Worm (Caenorhabditis elegans) whole organism, young adult: Measurements from ENCODE around the gene B0546.3.

Source experiments
- B0019.2 ChIP-seq: fragments of 200-800 bp; sonication (Bioruptor generic); conservative IDR thresholded peaks from 2 replicates; pipeline ENCODE4 v1.3.6; 2022; ENCODE audit warnings: missing genetic modification reagents, missing genetic modification characterization, missing compliant biosample characterization
- B0035.1 ChIP-seq: sonication (generic microtip); optimal IDR thresholded peaks from 2 replicates; lab custom pipeline; 2016; ENCODE audit warnings: missing genetic modification characterization, mild to moderate bottlenecking, missing compliant biosample characterization, missing genotype, missing genetic modification reagents
- B0261.1 ChIP-seq: sonication (generic microtip); optimal IDR thresholded peaks from 2 replicates; lab custom pipeline; 2016; ENCODE audit warnings: mild to moderate bottlenecking, missing genetic modification characterization, moderate library complexity, missing compliant biosample characterization
- C17E4.6 ChIP-seq: fragments of 200-800 bp; sonication (Bioruptor generic); IDR thresholded peaks from 2 replicates; pipeline ENCODE4 v1.3.6; 2022; ENCODE audit warnings: missing genetic modification reagents, missing genetic modification characterization, missing compliant biosample characterization
- D2030.7 ChIP-seq: fragments of 200-800 bp; sonication (Bioruptor generic); IDR thresholded peaks from 2 replicates; pipeline ENCODE4 v1.3.6; 2022; ENCODE audit warnings: missing genetic modification reagents, missing genetic modification characterization, missing compliant biosample characterization
- F10E7.11 ChIP-seq: sonication (generic microtip); optimal IDR thresholded peaks from 2 replicates; lab custom pipeline; 2017; ENCODE audit warnings: mild to moderate bottlenecking, missing genetic modification characterization, moderate library complexity, missing compliant biosample characterization
- F23B12.7 ChIP-seq: sonication (generic microtip); optimal IDR thresholded peaks from 2 replicates; lab custom pipeline; 2017; ENCODE audit warnings: missing genetic modification characterization, mild to moderate bottlenecking, missing compliant biosample characterization, antibody characterized with exemption, moderate library complexity; ENCODE audit not compliant: insufficient read depth
- F52B5.7 ChIP-seq: sonication (generic microtip); optimal IDR thresholded peaks from 2 replicates; lab custom pipeline; 2016; ENCODE audit warnings: mild to moderate bottlenecking, missing genetic modification characterization, missing compliant biosample characterization
- K11D2.4 ChIP-seq: fragments of 200-800 bp; sonication (Bioruptor generic); IDR thresholded peaks from 2 replicates; pipeline ENCODE4 v1.3.6; 2022; ENCODE audit warnings: missing genetic modification reagents, missing genetic modification characterization, missing compliant biosample characterization
- Y53G8AR.9 ChIP-seq: fragments of 200-800 bp; sonication (Bioruptor generic); conservative IDR thresholded peaks from 2 replicates; pipeline ENCODE4 v1.3.6; 2022; ENCODE audit warnings: missing genetic modification reagents, missing genetic modification characterization, missing compliant biosample characterization
- aptf-2 ChIP-seq: fragments of 200-800 bp; sonication (Bioruptor generic); conservative IDR thresholded peaks from 2 replicates; pipeline ENCODE4 v1.3.6; 2022; ENCODE audit warnings: missing genetic modification reagents, missing genetic modification characterization, missing compliant biosample characterization
- aptf-3 ChIP-seq: fragments of 200-800 bp; sonication (Bioruptor generic); IDR thresholded peaks from 2 replicates; pipeline ENCODE4 v1.3.6; 2022; ENCODE audit warnings: missing genetic modification characterization, missing compliant biosample characterization
- atf-7 ChIP-seq: sonication (generic microtip); optimal IDR thresholded peaks from 2 replicates; lab custom pipeline; 2017; ENCODE audit warnings: mild to moderate bottlenecking, missing genetic modification characterization, missing compliant biosample characterization
- attf-3 ChIP-seq: fragments of 200-800 bp; sonication (Bioruptor generic); conservative IDR thresholded peaks from 2 replicates; pipeline ENCODE4 v1.3.6; 2022; ENCODE audit warnings: missing genetic modification reagents, missing genetic modification characterization, missing compliant biosample characterization
- attf-5 ChIP-seq: fragments of 200-800 bp; sonication (Bioruptor generic); optimal IDR thresholded peaks from 2 replicates; lab custom pipeline; 2018; ENCODE audit warnings: mild to moderate bottlenecking, missing genetic modification characterization, missing compliant biosample characterization
- ceh-27 ChIP-seq: fragments of 200-800 bp; sonication (Bioruptor generic); optimal IDR thresholded peaks from 2 replicates; lab custom pipeline; 2018; ENCODE audit warnings: mild to moderate bottlenecking, missing genetic modification characterization, moderate library complexity, missing compliant biosample characterization
- ceh-40 ChIP-seq: fragments of 200-800 bp; sonication (Bioruptor generic); IDR thresholded peaks from 2 replicates; pipeline ENCODE4 v1.3.6; 2022; ENCODE audit warnings: missing genetic modification characterization, missing compliant biosample characterization
- ceh-58 ChIP-seq: fragments of 200-800 bp; sonication (Bioruptor generic); IDR thresholded peaks from 2 replicates; pipeline ENCODE4 v1.3.6; 2022; ENCODE audit warnings: missing genetic modification characterization, missing compliant biosample characterization
- ceh-79 ChIP-seq: sonication (generic microtip); optimal IDR thresholded peaks from 2 replicates; lab custom pipeline; 2017; ENCODE audit warnings: mild to moderate bottlenecking, missing genetic modification characterization, missing compliant biosample characterization
- dox-1 ChIP-seq: fragments of 200-800 bp; sonication (Bioruptor generic); IDR thresholded peaks from 2 replicates; pipeline ENCODE4 v1.3.6; 2022; ENCODE audit warnings: missing genetic modification reagents, missing genetic modification characterization, missing compliant biosample characterization
- egl-18 ChIP-seq: fragments of 200-800 bp; sonication (Bioruptor generic); IDR thresholded peaks from 2 replicates; pipeline ENCODE4 v1.3.6; 2022; ENCODE audit warnings: missing genetic modification reagents, missing genetic modification characterization, missing compliant biosample characterization
- fkh-3 ChIP-seq: sonication (generic microtip); optimal IDR thresholded peaks from 2 replicates; lab custom pipeline; 2016; ENCODE audit warnings: mild to moderate bottlenecking, missing genetic modification characterization, missing compliant biosample characterization
- gei-17 ChIP-seq: fragments of 200-800 bp; sonication (Bioruptor generic); optimal IDR thresholded peaks from 2 replicates; lab custom pipeline; 2018; ENCODE audit warnings: mild to moderate bottlenecking, missing genetic modification characterization, missing compliant biosample characterization
- hlh-12 ChIP-seq: sonication (generic microtip); optimal IDR thresholded peaks from 2 replicates; lab custom pipeline; 2016; ENCODE audit warnings: missing genetic modification characterization, missing compliant biosample characterization
- hlh-26 ChIP-seq: fragments of 200-800 bp; sonication (Bioruptor generic); conservative IDR thresholded peaks from 2 replicates; pipeline ENCODE4 v1.3.6; 2022; ENCODE audit warnings: missing genetic modification reagents, missing genetic modification characterization, missing compliant biosample characterization
- lsl-1 ChIP-seq: fragments of 200-800 bp; sonication (Bioruptor generic); optimal IDR thresholded peaks from 2 replicates; lab custom pipeline; 2018; ENCODE audit warnings: mild to moderate bottlenecking, missing genetic modification characterization, moderate library complexity, missing compliant biosample characterization
- madf-10 ChIP-seq: sonication (generic microtip); optimal IDR thresholded peaks from 2 replicates; lab custom pipeline; 2016; ENCODE audit warnings: mild to moderate bottlenecking, missing genetic modification characterization, missing compliant biosample characterization
- madf-3 ChIP-seq: fragments of 200-800 bp; sonication (Bioruptor generic); IDR thresholded peaks from 2 replicates; pipeline ENCODE4 v1.3.6; 2022; ENCODE audit warnings: missing genetic modification reagents, missing genetic modification characterization, missing compliant biosample characterization
- madf-6 ChIP-seq: fragments of 200-800 bp; sonication (Bioruptor generic); IDR thresholded peaks from 2 replicates; pipeline ENCODE4 v1.3.6; 2022; ENCODE audit warnings: missing genetic modification reagents, missing genetic modification characterization, missing compliant biosample characterization
- madf-8 ChIP-seq: fragments of 200-800 bp; sonication (Bioruptor generic); conservative IDR thresholded peaks from 2 replicates; pipeline ENCODE4 v1.3.6; 2022; ENCODE audit warnings: missing genetic modification reagents, missing genetic modification characterization, missing compliant biosample characterization
- mxl-1 ChIP-seq: sonication (generic microtip); optimal IDR thresholded peaks from 2 replicates; lab custom pipeline; 2016; ENCODE audit warnings: missing genetic modification characterization, missing compliant biosample characterization
- nfyb-1 ChIP-seq: fragments of 200-800 bp; sonication (Bioruptor generic); IDR thresholded peaks from 2 replicates; pipeline ENCODE4 v1.3.6; 2022; ENCODE audit warnings: missing genetic modification reagents, missing genetic modification characterization, missing compliant biosample characterization
- nhr-179 ChIP-seq: sonication (generic microtip); optimal IDR thresholded peaks from 2 replicates; lab custom pipeline; 2016; ENCODE audit warnings: mild to moderate bottlenecking, missing genetic modification characterization, missing compliant biosample characterization
- nhr-80 ChIP-seq: sonication (generic microtip); optimal IDR thresholded peaks from 2 replicates; lab custom pipeline; 2016; ENCODE audit warnings: missing genetic modification characterization, missing compliant biosample characterization
- pha-4 ChIP-seq: fragments of 150-350 bp; sonication (generic microtip); optimal IDR thresholded peaks from 2 replicates; lab custom pipeline; 2014; ENCODE audit warnings: missing biosample characterization, missing genetic modification reagents, missing genetic modification characterization
- repo-1 ChIP-seq: sonication (generic microtip); optimal IDR thresholded peaks from 2 replicates; lab custom pipeline; 2017; ENCODE audit warnings: mild to moderate bottlenecking, missing genetic modification characterization, missing compliant biosample characterization
- sdz-38 ChIP-seq: sonication (generic microtip); optimal IDR thresholded peaks from 2 replicates; lab custom pipeline; 2016; ENCODE audit warnings: missing genotype, missing genetic modification characterization, missing compliant biosample characterization
- sea-2 ChIP-seq: fragments of 200-800 bp; sonication (Bioruptor generic); IDR thresholded peaks from 2 replicates; pipeline ENCODE4 v1.3.6; 2022; ENCODE audit warnings: missing genetic modification characterization, missing compliant biosample characterization
- snpc-1.3 ChIP-seq: sonication (generic microtip); optimal IDR thresholded peaks from 2 replicates; lab custom pipeline; 2017; ENCODE audit warnings: missing genetic modification characterization, mild to moderate bottlenecking, missing compliant biosample characterization, antibody characterized with exemption, moderate library complexity, missing genotype, missing genetic modification reagents; ENCODE audit not compliant: insufficient read depth
- snpc-4 ChIP-seq, 5 experiments: fragments of 150-350 bp in 1 of 5; sonication (generic microtip) in 4 of 5; optimal IDR thresholded peaks; 2 replicates each; lab custom pipeline; 2014 to 2018; ENCODE audit warnings: missing genetic modification characterization in 5 of 5, missing biosample characterization in 3 of 5, antibody characterized with exemption in 2 of 5, mild to moderate bottlenecking in 2 of 5, missing compliant biosample characterization in 2 of 5, missing genotype in 2 of 5, moderate library complexity in 2 of 5, missing genetic modification reagents in 1 of 5
- somi-1 ChIP-seq: fragments of 200-800 bp; sonication (Bioruptor generic); optimal IDR thresholded peaks from 2 replicates; lab custom pipeline; 2018; ENCODE audit warnings: mild to moderate bottlenecking, missing genetic modification characterization, missing compliant biosample characterization
- sptf-2 ChIP-seq: fragments of 200-800 bp; sonication (Bioruptor generic); optimal IDR thresholded peaks from 2 replicates; lab custom pipeline; 2018; ENCODE audit warnings: mild to moderate bottlenecking, missing genetic modification characterization, missing compliant biosample characterization
- tbp1 ChIP-seq: fragments of 200-800 bp; sonication (Bioruptor generic); optimal IDR thresholded peaks from 2 replicates; lab custom pipeline; 2018; ENCODE audit warnings: mild to moderate bottlenecking, missing genetic modification characterization, missing compliant biosample characterization
- tbx-9 ChIP-seq: sonication (generic microtip); optimal IDR thresholded peaks from 2 replicates; lab custom pipeline; 2016; ENCODE audit warnings: borderline replicate concordance, missing genetic modification characterization, inconsistent platforms, missing compliant biosample characterization
- ztf-18 ChIP-seq: sonication (generic microtip); optimal IDR thresholded peaks from 2 replicates; lab custom pipeline; 2016; ENCODE audit warnings: missing genotype, mild to moderate bottlenecking, missing genetic modification characterization, missing compliant biosample characterization
- ztf-22 ChIP-seq: fragments of 200-800 bp; sonication (Bioruptor generic); optimal IDR thresholded peaks from 2 replicates; lab custom pipeline; 2018; ENCODE audit warnings: mild to moderate bottlenecking, missing genetic modification characterization, moderate library complexity, missing compliant biosample characterization
- ztf-26 ChIP-seq: sonication (generic microtip); optimal IDR thresholded peaks from 2 replicates; lab custom pipeline; 2017; ENCODE audit warnings: missing genetic modification characterization, missing compliant biosample characterization
- ztf-28 ChIP-seq: fragments of 200-800 bp; sonication (Bioruptor generic); IDR thresholded peaks from 2 replicates; pipeline ENCODE4 v1.3.6; 2022; ENCODE audit warnings: missing genetic modification reagents, missing genetic modification characterization, missing compliant biosample characterization
- ztf-6 ChIP-seq: fragments of 200-800 bp; sonication (Bioruptor generic); IDR thresholded peaks from 2 replicates; pipeline ENCODE4 v1.3.6; 2022; ENCODE audit warnings: missing genetic modification reagents, missing genetic modification characterization, missing compliant biosample characterization

The B0546.3 gene

ce11 chrIV:3384593-3384992 lies 2.0 kb upstream of the B0546.3 start:
- TF ChIP-seq atf-7 (tag; lab: Kevin White, UChicago) (peak; percentile 83), tbx-9 (tag; lab: Kevin White, UChicago) (no peak), nhr-80 (peak; percentile 72), aptf-2 (GFP tag; lab: Robert Waterston, UW) (no peak), madf-10 (tag; lab: Kevin White, UChicago) (peak; percentile 71), ztf-22 (GFP tag; lab: Kevin White, UChicago) (peak; percentile 44), ztf-26 (tag; lab: Kevin White, UChicago) (peak; percentile 73), ceh-79 (tag; lab: Kevin White, UChicago) (no peak), madf-6 (GFP tag; lab: Robert Waterston, UW) (peak; percentile 18; the same call in 1 of the 2 replicates), lsl-1 (GFP tag; lab: Kevin White, UChicago) (peak; percentile 26), B0261.1 (tag; lab: Kevin White, UChicago) (no peak), B0035.1 (tag; lab: Kevin White, UChicago) (peak; percentile 37), sea-2 (GFP tag; lab: Robert Waterston, UW) (no peak), madf-8 (GFP tag; lab: Robert Waterston, UW) (no peak), C17E4.6 (peak; percentile 59; the same call in 1 of the 2 replicates), nhr-179 (no peak), Y53G8AR.9 (GFP tag; lab: Robert Waterston, UW) (peak; percentile 88), F52B5.7 (tag; lab: Kevin White, UChicago) (peak; percentile 40), repo-1 (tag; lab: Kevin White, UChicago) (peak; percentile 64), dox-1 (GFP tag; lab: Robert Waterston, UW) (peak; percentile 88), pha-4 (tag; lab: Kevin White, UChicago) (no peak), ztf-28 (GFP tag; lab: Robert Waterston, UW) (no peak), snpc-4 (GFP tag; optimal IDR thresholded peaks at IDR 0.05; lab: Kevin White, UChicago) (no peak), snpc-4 (tag; optimal IDR thresholded peaks at IDR 0.05; lab: Kevin White, UChicago) (peak in 2 of 4 experiments; percentile 64 to 65), B0019.2 (no peak), fkh-3 (tag; lab: Kevin White, UChicago) (no peak), mxl-1 (tag; lab: Kevin White, UChicago) (no peak), somi-1 (GFP tag; lab: Kevin White, UChicago) (peak; percentile 61), F10E7.11 (peak; percentile 1), egl-18 (GFP tag; lab: Robert Waterston, UW) (no peak), tbp1 (GFP tag; lab: Kevin White, UChicago) (peak; percentile 51), K11D2.4 (peak; percentile 85), attf-5 (GFP tag; lab: Kevin White, UChicago) (peak; percentile 95), D2030.7 (GFP tag; lab: Robert Waterston, UW) (no peak), nfyb-1 (peak; percentile 82), ceh-27 (GFP tag; lab: Kevin White, UChicago) (peak; percentile 83), madf-3 (GFP tag; lab: Robert Waterston, UW) (no peak), aptf-3 (GFP tag; lab: Robert Waterston, UW) (no peak), gei-17 (GFP tag; lab: Kevin White, UChicago) (peak; percentile 71), F23B12.7 (tag; lab: Kevin White, UChicago) (no peak), ztf-18 (peak; percentile 27), ceh-40 (GFP tag; lab: Robert Waterston, UW) (no peak), hlh-12 (tag; lab: Kevin White, UChicago) (no peak), attf-3 (GFP tag; lab: Robert Waterston, UW) (peak; percentile 61; the same call in 1 of the 2 replicates), sdz-38 (no peak), ceh-58 (GFP tag; lab: Robert Waterston, UW) (no peak), snpc-1.3 (no peak), ztf-6 (no peak), sptf-2 (GFP tag; lab: Kevin White, UChicago) (no peak), hlh-26 (GFP tag; lab: Robert Waterston, UW) (no peak)
